Worm (Caenorhabditis elegans): ENCODE data around the gene F26G1.10.

The F26G1.10 gene

DNA sequence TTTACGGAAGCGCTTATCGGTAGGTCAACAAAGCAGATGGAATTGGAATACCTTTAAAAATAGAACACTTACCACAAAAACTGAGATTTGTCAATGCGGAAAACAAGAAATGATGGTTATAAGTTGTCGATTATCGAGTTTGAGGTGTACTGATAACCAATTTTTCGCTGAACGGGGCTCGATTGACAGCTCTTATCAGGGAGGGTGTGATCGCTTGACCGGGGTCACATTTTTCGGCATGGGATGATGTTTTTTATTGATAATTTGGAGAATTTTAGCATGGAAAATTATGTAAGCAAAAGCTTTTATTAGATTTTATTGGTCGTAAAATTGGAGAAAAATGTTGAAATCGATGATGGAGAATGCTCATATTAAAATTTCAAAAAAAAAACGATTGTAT is 4.3 kb upstream of the F26G1.10 start:
- no peak for TF ChIP-seq nhr-12 (tag; optimal IDR thresholded peaks at IDR 0.05)
- no peak for TF ChIP-seq elt-1 (tag; optimal IDR thresholded peaks at IDR 0.05; ENCODE audit: borderline replicate concordance, insufficient read depth)
- TF ChIP-seq ceh-83 (GFP tag; optimal IDR thresholded peaks at IDR 0.05), result no peak
- TF ChIP-seq sem-2 (GFP tag; optimal IDR thresholded peaks at IDR 0.05), result no peak
- no peak for TF ChIP-seq M03D4.4 (tag; optimal IDR thresholded peaks at IDR 0.05)

DNA sequence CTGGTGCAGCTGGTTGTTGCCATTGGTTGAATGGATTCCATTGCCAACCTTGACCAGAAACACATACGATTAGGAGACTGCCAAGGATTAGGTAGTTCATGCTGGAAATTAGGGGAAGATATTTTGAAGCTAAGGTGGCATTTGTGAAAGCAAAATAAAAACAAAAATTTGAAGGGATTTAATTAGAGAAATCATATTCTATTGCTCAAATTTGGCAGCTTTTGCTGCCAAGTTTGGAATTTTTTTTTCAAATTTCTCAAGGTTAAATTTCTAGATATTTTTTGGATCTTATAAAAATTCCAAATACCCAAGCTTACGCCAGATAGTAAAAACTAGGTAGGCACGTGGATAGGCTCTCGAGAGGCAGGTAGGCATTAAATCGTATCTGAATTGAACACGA is 2.9 kb upstream of the F26G1.10 start, which contains the start of gene F26G1.5:
Gene F26G1.5 (minus strand): TSS at position 101 of the 400 bp plus-strand sequence.
- no peak for TF ChIP-seq zip-8 (tag; optimal IDR thresholded peaks at IDR 0.05)

- TF ChIP-seq sem-2 (GFP tag; optimal IDR thresholded peaks at IDR 0.05), result no peak
- no peak for TF ChIP-seq mep-1 (tag; optimal IDR thresholded peaks at IDR 0.05)
- no peak for TF ChIP-seq mls-2 (tag; optimal IDR thresholded peaks at IDR 0.05)
- no peak for TF ChIP-seq ceh-43 (GFP tag; optimal IDR thresholded peaks at IDR 0.05)
- no peak for TF ChIP-seq tbx-8 (GFP tag; optimal IDR thresholded peaks at IDR 0.05)
- TF ChIP-seq bed-3 (GFP tag; optimal IDR thresholded peaks at IDR 0.05), result no peak
- TF ChIP-seq snpc-4 (tag; optimal IDR thresholded peaks at IDR 0.05), result no peak
- no peak for TF ChIP-seq mab-5 (tag; optimal IDR thresholded peaks at IDR 0.05)
Measured at ce11 chrII:4772441-4772840, 1.7 kb upstream of the F26G1.10 start.

- TF ChIP-seq nhr-76 (tag; optimal IDR thresholded peaks at IDR 0.05) (no peak), drap-1 (GFP tag; optimal IDR thresholded peaks at IDR 0.05) (no peak), nhr-237 (tag; optimal IDR thresholded peaks at IDR 0.05) (no peak), ham-2 (GFP tag; optimal IDR thresholded peaks at IDR 0.05) (no peak), snpc-4 (tag; optimal IDR thresholded peaks at IDR 0.05) (no peak), hlh-1 (tag; optimal IDR thresholded peaks at IDR 0.05) (no peak), lin-32 (GFP tag; optimal IDR thresholded peaks at IDR 0.05) (no peak), nhr-28 (tag; optimal IDR thresholded peaks at IDR 0.05) (no peak), nhr-12 (tag; optimal IDR thresholded peaks at IDR 0.05) (no peak), blmp-1 (tag; optimal IDR thresholded peaks at IDR 0.05) (no peak), lin-13 (tag; optimal IDR thresholded peaks at IDR 0.05) (no peak), nhr-2 (tag; optimal IDR thresholded peaks at IDR 0.05) (no peak), ces-1 (GFP tag; optimal IDR thresholded peaks at IDR 0.05) (no peak), unc-62 (GFP tag; optimal IDR thresholded peaks at IDR 0.05) (no peak), ceh-39 (tag; optimal IDR thresholded peaks at IDR 0.05) (no peak), cnd-1 (tag; optimal IDR thresholded peaks at IDR 0.05) (no peak)
Measured at ce11 chrII:4775802-4776201, 1.6 kb downstream of the F26G1.10 start.

- TF ChIP-seq ceh-83 (GFP tag; optimal IDR thresholded peaks at IDR 0.05) (no peak), nhr-2 (tag; optimal IDR thresholded peaks at IDR 0.05) (no peak), nhr-28 (tag; optimal IDR thresholded peaks at IDR 0.05) (no peak), lin-32 (GFP tag; optimal IDR thresholded peaks at IDR 0.05) (no peak), blmp-1 (tag; optimal IDR thresholded peaks at IDR 0.05) (no peak), mls-2 (tag; optimal IDR thresholded peaks at IDR 0.05) (no peak)
Measured at ce11 chrII:4776933-4777332, 2.8 kb downstream of the F26G1.10 start, which contains the start of gene F26G1.11. Gene F26G1.11 (plus strand): TSS chrII:4777137.

ce11 chrII:4779753-4780152 is 5.6 kb downstream of the F26G1.10 start:
- TF ChIP-seq bed-3 (GFP tag; optimal IDR thresholded peaks at IDR 0.05) (no peak), flh-1 (GFP tag; optimal IDR thresholded peaks at IDR 0.05) (no peak), unc-120 (tag; optimal IDR thresholded peaks at IDR 0.05; ENCODE audit: poor library complexity, severe bottlenecking) (no peak), pha-4 (tag; optimal IDR thresholded peaks at IDR 0.05) (peak; percentile 84), sem-2 (GFP tag; optimal IDR thresholded peaks at IDR 0.05) (no peak), mep-1 (tag; optimal IDR thresholded peaks at IDR 0.05) (no peak), nhr-237 (tag; optimal IDR thresholded peaks at IDR 0.05) (no peak), tbx-8 (GFP tag; optimal IDR thresholded peaks at IDR 0.05) (no peak)

Data from whole organism, mixed stage, embryonic.